Worm (Caenorhabditis elegans) whole organism, midembryonic: ENCODE results near the gene K08C7.1.

Source experiments
- klf-2 ChIP-seq: fragments of 200-800 bp; sonication (Bioruptor generic); conservative IDR thresholded peaks from 2 replicates; pipeline ENCODE4 v1.3.6; 2022; ENCODE audit warnings: missing genetic modification reagents, missing genetic modification characterization, missing compliant biosample characterization
- med-1 ChIP-seq: sonication (generic microtip); optimal IDR thresholded peaks from 2 replicates; lab custom pipeline; 2017; ENCODE audit warnings: missing genetic modification characterization, mild to moderate bottlenecking, missing compliant biosample characterization, antibody characterized with exemption, missing genetic modification reagents; ENCODE audit not compliant: insufficient read depth
- ref-1 ChIP-seq: fragments of 200-800 bp; sonication (Bioruptor generic); conservative IDR thresholded peaks from 2 replicates; pipeline ENCODE4 v1.3.6; 2022; ENCODE audit warnings: missing genetic modification reagents, missing genetic modification characterization, missing compliant biosample characterization
- ztf-29 ChIP-seq: fragments of 200-800 bp; sonication (Bioruptor generic); IDR thresholded peaks from 2 replicates; pipeline ENCODE4 v1.3.6; 2022; ENCODE audit warnings: missing genetic modification reagents, missing genetic modification characterization, missing compliant biosample characterization

- TF ChIP-seq klf-2 (GFP tag; lab: Robert Waterston, UW) (no peak), ztf-29 (GFP tag; lab: Robert Waterston, UW) (no peak), ref-1 (GFP tag; lab: Robert Waterston, UW) (no peak), med-1 (no peak)
These were observed 35.8 kb upstream of the K08C7.1 start, which contains the start of gene R09H10.7 for ce11 chrIV:10620811-10621210.
